Fruit fly (Drosophila melanogaster) whole organism, pupa: ENCODE results near the gene CG13722.

Source experiments
- CG4496 ChIP-seq: fragments of 200-800 bp; sonication (Bioruptor generic); IDR thresholded peaks from 3 replicates; pipeline ENCODE4 v1.3.6; 2022; ENCODE audit warnings: missing biosample characterization, missing genetic modification characterization
- CG9948 ChIP-seq: fragments of 200-800 bp; sonication (Bioruptor generic); optimal IDR thresholded peaks from 2 replicates; lab custom pipeline; 2018; ENCODE audit warnings: missing biosample characterization, mild to moderate bottlenecking, missing genetic modification characterization, moderate library complexity
- D1 ChIP-seq: fragments of 200-800 bp; sonication (Bioruptor generic); optimal IDR thresholded peaks from 2 replicates; lab custom pipeline; 2018; ENCODE audit warnings: missing biosample characterization, mild to moderate bottlenecking, missing genetic modification characterization, moderate library complexity
- EcR ChIP-seq: fragments of 200-800 bp; sonication (Bioruptor generic); optimal IDR thresholded peaks from 3 replicates; lab custom pipeline; 2019; ENCODE audit warnings: missing biosample characterization, missing genetic modification characterization, mild to moderate bottlenecking, moderate library complexity, missing genetic modification reagents
- Pif1A ChIP-seq: fragments of 200-800 bp; sonication (Bioruptor generic); optimal IDR thresholded peaks from 3 replicates; lab custom pipeline; 2016; ENCODE audit warnings: missing biosample characterization, missing genetic modification characterization
- Pif1B ChIP-seq: fragments of 200-800 bp; sonication (Bioruptor generic); optimal IDR thresholded peaks from 3 replicates; lab custom pipeline; 2016; ENCODE audit warnings: missing biosample characterization, missing genetic modification characterization
- fd96Ca ChIP-seq: fragments of 200-800 bp; sonication (Bioruptor generic); IDR thresholded peaks from 3 replicates; pipeline ENCODE4 v1.3.6; 2022; ENCODE audit warnings: missing biosample characterization, missing genetic modification characterization
- gl ChIP-seq: fragments of 200-800 bp; sonication (Bioruptor generic); optimal IDR thresholded peaks from 2 replicates; lab custom pipeline; 2018; ENCODE audit warnings: missing biosample characterization, mild to moderate bottlenecking, missing genetic modification characterization

dm6 chr3L:4447229-4447628 lies 43.5 kb downstream of the CG13722 start:
- no peak for TF ChIP-seq Pif1B
- TF ChIP-seq CG9948: no peak
- no peak for TF ChIP-seq gl
- TF ChIP-seq CG4496: no peak
- TF ChIP-seq fd96Ca: no peak
- TF ChIP-seq Pif1A (GFP tag; lab: Kevin White, UChicago): no peak
- TF ChIP-seq D1 (tag; lab: Kevin White, UChicago): no peak
- TF ChIP-seq EcR (GFP tag; lab: Kevin White, UChicago): no peak
